Worm (Caenorhabditis elegans) whole organism, L1 larva: Measurements from ENCODE around the gene gop-2.

Experiments used
- C16A3.4 ChIP-seq: fragments of 150-350 bp; optimal IDR thresholded peaks from 2 replicates; lab custom pipeline; 2014; ENCODE audit warnings: missing biosample characterization, missing genetic modification characterization
- F16B12.6 ChIP-seq: fragments of 150-350 bp; optimal IDR thresholded peaks from 2 replicates; lab custom pipeline; 2014; ENCODE audit warnings: missing biosample characterization, missing genetic modification characterization
- blmp-1 ChIP-seq: fragments of 150-350 bp; optimal IDR thresholded peaks from 2 replicates; lab custom pipeline; 2014; ENCODE audit warnings: missing biosample characterization, missing genetic modification characterization
- ceh-63 ChIP-seq: fragments of 200-800 bp; sonication (Bioruptor generic); optimal IDR thresholded peaks from 2 replicates; lab custom pipeline; 2018; ENCODE audit warnings: mild to moderate bottlenecking, missing genetic modification characterization, missing compliant biosample characterization
- dpl-1 ChIP-seq, 3 experiments: fragments of 150-350 bp in 2 of 3; sonication (generic microtip) in 1 of 3; optimal IDR thresholded peaks; 2 replicates each; lab custom pipeline; 2014 to 2017; ENCODE audit warnings: missing biosample characterization in 3 of 3, missing genetic modification characterization in 3 of 3, missing genetic modification reagents in 3 of 3
- dsc-1 ChIP-seq: sonication (generic microtip); optimal IDR thresholded peaks from 2 replicates; lab custom pipeline; 2016; ENCODE audit warnings: mild to moderate bottlenecking, missing genetic modification characterization, missing compliant biosample characterization
- efl-1 ChIP-seq, 4 experiments: fragments of 150-350 bp; optimal IDR thresholded peaks in 3 of 4; peaks in 1 of 4; 1 replicate in 1 of 4; 2 replicates in 3 of 4; lab custom pipeline; 2014; ENCODE audit warnings: missing biosample characterization in 2 of 4, missing genetic modification characterization in 2 of 4, missing genetic modification reagents in 2 of 4
- elt-2 ChIP-seq: sonication (generic microtip); optimal IDR thresholded peaks from 2 replicates; lab custom pipeline; 2016; ENCODE audit warnings: missing genetic modification characterization, mild to moderate bottlenecking, inconsistent platforms, missing compliant biosample characterization, missing genetic modification reagents
- fos-1 ChIP-seq: fragments of 150-350 bp; optimal IDR thresholded peaks from 2 replicates; lab custom pipeline; 2014; ENCODE audit warnings: missing biosample characterization, missing genetic modification characterization
- grh-1 ChIP-seq: fragments of 200-800 bp; sonication (Bioruptor generic); IDR thresholded peaks from 2 replicates; pipeline ENCODE4 v1.3.6; 2022; ENCODE audit warnings: missing genetic modification reagents, missing genetic modification characterization, missing compliant biosample characterization
- hlh-17 ChIP-seq: fragments of 200-800 bp; sonication (Bioruptor generic); optimal IDR thresholded peaks from 2 replicates; lab custom pipeline; 2018; ENCODE audit warnings: missing genetic modification characterization, mild to moderate bottlenecking, missing compliant biosample characterization, moderate library complexity, borderline replicate concordance
- hpl-2 ChIP-seq: fragments of 150-350 bp; optimal IDR thresholded peaks from 2 replicates; lab custom pipeline; 2014; ENCODE audit warnings: missing biosample characterization, missing genetic modification reagents, missing genetic modification characterization
- isw-1 ChIP-seq: fragments of 200-800 bp; sonication (Bioruptor generic); IDR thresholded peaks from 2 replicates; pipeline ENCODE4 v1.3.6; 2022; ENCODE audit warnings: missing genetic modification characterization, missing compliant biosample characterization
- jun-1 ChIP-seq: fragments of 150-350 bp; optimal IDR thresholded peaks from 2 replicates; lab custom pipeline; 2014; ENCODE audit warnings: missing biosample characterization, missing genetic modification reagents, missing genetic modification characterization
- lin-14 ChIP-seq: fragments of 200-800 bp; sonication (Bioruptor generic); optimal IDR thresholded peaks from 2 replicates; lab custom pipeline; 2018; ENCODE audit warnings: mild to moderate bottlenecking, missing genetic modification characterization, moderate library complexity, missing compliant biosample characterization
- lin-15B ChIP-seq: fragments of 150-350 bp; sonication (generic microtip); optimal IDR thresholded peaks from 3 replicates; lab custom pipeline; 2014; ENCODE audit warnings: missing biosample characterization, missing genetic modification characterization
- lin-35 ChIP-seq, 2 experiments: fragments of 150-350 bp; optimal IDR thresholded peaks; 2 replicates each; lab custom pipeline; 2014; ENCODE audit warnings: missing biosample characterization in 2 of 2, missing genetic modification characterization in 2 of 2, missing genetic modification reagents in 2 of 2
- mef-2 ChIP-seq: fragments of 150-350 bp; optimal IDR thresholded peaks from 2 replicates; lab custom pipeline; 2014; ENCODE audit warnings: missing biosample characterization, missing genetic modification characterization
- mep-1 ChIP-seq: fragments of 150-350 bp; optimal IDR thresholded peaks from 2 replicates; lab custom pipeline; 2014; ENCODE audit warnings: missing biosample characterization, missing genetic modification characterization
- nhr-11 ChIP-seq: fragments of 150-350 bp; optimal IDR thresholded peaks from 2 replicates; lab custom pipeline; 2014; ENCODE audit warnings: missing biosample characterization, missing genetic modification characterization
- nhr-47 ChIP-seq: sonication (generic microtip); optimal IDR thresholded peaks from 2 replicates; lab custom pipeline; 2016; ENCODE audit warnings: mild to moderate bottlenecking, missing genetic modification characterization, moderate library complexity, missing compliant biosample characterization
- nhr-71 ChIP-seq: sonication (generic microtip); optimal IDR thresholded peaks from 2 replicates; lab custom pipeline; 2016; ENCODE audit warnings: mild to moderate bottlenecking, missing genetic modification characterization, moderate library complexity, missing compliant biosample characterization
- pag-3 ChIP-seq: sonication (generic microtip); optimal IDR thresholded peaks from 2 replicates; lab custom pipeline; 2017; ENCODE audit warnings: missing genetic modification characterization, mild to moderate bottlenecking, missing compliant biosample characterization, antibody characterized with exemption, borderline replicate concordance; ENCODE audit not compliant: insufficient read depth
- snu-23 ChIP-seq: sonication (generic microtip); optimal IDR thresholded peaks from 2 replicates; lab custom pipeline; 2016; ENCODE audit warnings: missing genetic modification characterization, missing compliant biosample characterization
- swsn-7 ChIP-seq: sonication (generic microtip); optimal IDR thresholded peaks from 2 replicates; lab custom pipeline; 2016; ENCODE audit warnings: missing genetic modification characterization, missing compliant biosample characterization
- unc-130 ChIP-seq: fragments of 150-350 bp; optimal IDR thresholded peaks from 2 replicates; lab custom pipeline; 2017; ENCODE audit warnings: missing biosample characterization, missing genetic modification characterization, inconsistent platforms
- unc-30 ChIP-seq: sonication (generic microtip); optimal IDR thresholded peaks from 2 replicates; lab custom pipeline; 2017; ENCODE audit warnings: missing biosample characterization, missing genetic modification characterization
- zag-1 ChIP-seq: fragments of 150-350 bp; optimal IDR thresholded peaks from 2 replicates; lab custom pipeline; 2014; ENCODE audit warnings: missing biosample characterization, missing genetic modification characterization
- ztf-4 ChIP-seq: fragments of 150-350 bp; optimal IDR thresholded peaks from 2 replicates; lab custom pipeline; 2014; ENCODE audit warnings: missing biosample characterization, missing genetic modification characterization

The gop-2 gene

DNA sequence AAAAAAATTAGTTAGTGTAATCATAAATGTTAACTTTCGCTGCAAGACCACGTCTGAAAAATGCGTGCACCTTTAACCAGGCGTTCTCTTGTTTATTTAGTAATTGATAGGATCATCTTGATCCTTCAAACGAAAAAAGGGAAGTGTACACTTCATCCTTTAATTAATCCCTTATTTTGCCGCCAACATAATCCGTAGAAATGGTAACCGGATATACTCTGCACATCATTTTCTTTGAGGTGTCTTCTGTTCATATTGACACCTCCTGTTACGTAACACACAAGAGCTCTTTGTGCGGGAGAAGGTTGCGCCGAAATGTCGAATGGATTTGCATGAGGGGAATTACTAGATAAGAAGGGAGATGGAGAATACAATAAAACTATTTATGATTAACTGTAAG, 10.1 kb upstream of the gop-2 start:
- TF ChIP-seq nhr-71 (tag; lab: Kevin White, UChicago) (no peak), elt-2 (tag; lab: Kevin White, UChicago) (no peak), efl-1 (optimal IDR thresholded peaks at IDR 0.05; lab: Kevin White, UChicago) (no peak), efl-1 (GFP tag; optimal IDR thresholded peaks at IDR 0.05 in 1 of 2; lab: Kevin White, UChicago) (peak in 1 of 2 experiments; percentile 29), dsc-1 (peak; percentile 48)

DNA sequence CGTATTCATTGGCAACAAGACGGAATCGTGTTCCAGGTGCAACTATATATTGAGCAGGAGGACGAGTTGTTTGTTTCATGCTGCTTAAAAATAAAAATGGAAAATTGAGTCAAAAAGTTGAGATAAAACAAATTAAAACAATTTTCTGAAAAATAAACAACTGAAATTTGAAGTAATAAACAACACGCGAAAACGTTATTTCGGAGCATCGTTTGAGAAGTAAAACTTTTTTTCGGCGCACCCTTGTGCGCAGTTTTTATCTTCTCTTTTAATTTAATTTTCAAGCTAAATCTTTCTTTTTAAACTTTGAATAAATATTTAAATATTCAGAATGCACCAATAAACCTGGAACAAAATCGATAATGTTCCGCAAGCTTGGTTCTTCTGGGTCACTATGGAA, 4.7 kb upstream of the gop-2 start, which contains the start of the genes sumv-1 and gop-1:
Gene sumv-1, minus strand, starts transcription at position 80 of the 400 bp plus-strand sequence.
Gene gop-1, plus strand, starts transcription at position 331 of the 400 bp plus-strand sequence.
- no peak for TF ChIP-seq isw-1 (GFP tag; lab: Robert Waterston, UW)
- TF ChIP-seq unc-130 (tag; lab: Kevin White, UChicago): no peak
- TF ChIP-seq blmp-1 (tag; lab: Kevin White, UChicago): no peak
- TF ChIP-seq dpl-1 (GFP tag; optimal IDR thresholded peaks at IDR 0.05; lab: Kevin White, UChicago): peak in 1 of 3 experiments; percentile 14
- TF ChIP-seq efl-1 (optimal IDR thresholded peaks at IDR 0.05; lab: Kevin White, UChicago): no peak
- TF ChIP-seq efl-1 (GFP tag; optimal IDR thresholded peaks at IDR 0.05 in 1 of 2; lab: Kevin White, UChicago): peak; percentile 2 to 81
- no peak for TF ChIP-seq pag-3 (tag; lab: Kevin White, UChicago)
- no peak for TF ChIP-seq mep-1
- TF ChIP-seq C16A3.4 (tag; lab: Kevin White, UChicago): no peak
- peak; percentile 3 to 11 for TF ChIP-seq lin-35 (GFP tag; optimal IDR thresholded peaks at IDR 0.05; lab: Kevin White, UChicago)

DNA sequence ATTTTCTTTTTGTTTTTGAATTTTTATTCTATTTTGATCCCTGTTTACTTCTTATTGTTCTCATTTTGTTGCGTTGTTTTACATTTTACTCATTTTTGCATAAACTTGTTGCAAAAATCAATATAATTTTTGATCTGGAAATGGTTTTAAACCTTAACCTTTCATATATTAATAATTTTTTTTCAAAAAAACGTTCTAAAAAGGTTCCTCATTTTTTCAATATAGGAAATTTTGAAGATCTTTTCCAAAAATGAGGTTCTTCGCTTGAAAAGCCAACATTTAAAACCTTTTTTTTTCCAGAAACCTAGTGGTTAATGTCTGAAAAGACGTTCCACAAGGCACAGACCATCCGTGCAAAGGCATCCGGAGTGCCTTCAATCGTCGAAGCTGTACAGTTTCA, 1.6 kb downstream of the gop-2 start, which contains the start of gene gop-3:
Gene gop-3, plus strand, starts transcription at position 301 of the 400 bp plus-strand sequence.
- TF ChIP-seq efl-1 (optimal IDR thresholded peaks at IDR 0.05; lab: Kevin White, UChicago) (no peak), efl-1 (GFP tag; optimal IDR thresholded peaks at IDR 0.05 in 1 of 2; lab: Kevin White, UChicago) (no peak), jun-1 (tag; lab: Kevin White, UChicago) (no peak), mef-2 (tag; lab: Kevin White, UChicago) (no peak), ceh-63 (GFP tag; lab: Kevin White, UChicago) (no peak), mep-1 (no peak), fos-1 (tag; lab: Kevin White, UChicago) (no peak), F16B12.6 (tag; lab: Kevin White, UChicago) (no peak), lin-14 (GFP tag; lab: Kevin White, UChicago) (no peak), zag-1 (tag; lab: Kevin White, UChicago) (no peak), hpl-2 (GFP tag; lab: Kevin White, UChicago) (no peak), lin-15B (tag; lab: Kevin White, UChicago) (no peak), unc-130 (tag; lab: Kevin White, UChicago) (no peak), nhr-47 (tag; lab: Kevin White, UChicago) (no peak), grh-1 (GFP tag; lab: Robert Waterston, UW) (no peak), hlh-17 (GFP tag; lab: Kevin White, UChicago) (no peak), swsn-7 (tag; lab: Kevin White, UChicago) (no peak), snu-23 (GFP tag; lab: Kevin White, UChicago) (no peak), nhr-11 (tag; lab: Kevin White, UChicago) (no peak), unc-30 (tag; lab: Kevin White, UChicago) (no peak)

DNA sequence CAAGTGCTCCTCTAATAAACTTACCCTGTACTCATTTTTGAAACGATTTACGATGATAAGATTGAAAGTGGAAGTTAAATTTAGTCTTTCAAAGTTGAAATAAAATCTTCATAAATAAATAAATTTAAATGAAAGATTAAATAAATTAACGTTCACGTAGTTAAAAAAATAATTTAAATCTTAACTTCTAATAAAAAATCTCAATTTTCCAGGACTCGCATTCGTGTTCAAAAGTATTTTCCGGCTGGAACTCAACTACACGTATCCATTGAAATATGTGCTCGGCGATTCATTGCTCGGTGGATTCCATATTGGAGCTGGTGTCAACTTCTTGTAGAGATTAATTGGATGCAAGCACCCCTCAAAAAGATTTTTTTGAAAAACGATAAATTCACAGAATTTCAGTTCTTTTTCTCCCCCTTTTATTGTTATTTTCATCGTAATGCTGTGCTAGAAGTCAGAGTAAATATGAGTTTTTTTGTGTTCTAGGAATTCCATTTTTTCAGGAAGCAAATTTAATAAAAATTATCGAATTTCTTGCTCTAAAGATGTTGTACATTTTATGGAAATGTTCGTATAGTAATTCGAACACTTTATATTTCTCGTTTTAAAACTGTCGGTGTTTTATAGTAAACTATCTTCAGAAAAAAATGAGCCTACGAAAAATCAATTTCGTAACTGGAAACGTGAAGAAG, 4.6 kb downstream of the gop-2 start, which contains the start of the genes C34E10.9 and hap-1:
Gene C34E10.9, minus strand, starts transcription at position 101 of the 695 bp plus-strand sequence.
Gene hap-1, plus strand, starts transcription at position 645 of the 695 bp plus-strand sequence.
- TF ChIP-seq unc-130 (tag; lab: Kevin White, UChicago) (no peak), ztf-4 (tag; lab: Kevin White, UChicago) (no peak), efl-1 (optimal IDR thresholded peaks at IDR 0.05; lab: Kevin White, UChicago) (no peak), efl-1 (GFP tag; optimal IDR thresholded peaks at IDR 0.05 in 1 of 2; lab: Kevin White, UChicago) (peak in 1 of 2 experiments; percentile 18)

DNA sequence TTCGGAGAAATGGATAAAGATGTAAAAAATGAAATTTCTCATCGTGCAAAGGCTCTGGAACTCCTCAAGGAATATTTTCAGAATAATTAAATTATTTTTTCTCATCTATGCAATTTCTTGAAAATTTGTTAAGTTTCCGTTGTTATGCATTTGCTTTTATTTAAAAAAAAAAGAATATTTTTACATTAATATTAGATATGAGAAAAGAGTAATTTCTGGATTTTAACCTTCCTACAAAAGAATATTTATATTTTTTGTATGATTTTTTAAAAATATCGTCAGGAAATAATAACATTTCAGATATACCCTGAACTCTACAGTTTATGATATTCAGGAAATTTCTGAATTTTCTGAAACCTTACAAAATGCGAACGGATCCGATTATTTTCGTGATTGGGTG, 6.0 kb downstream of the gop-2 start, which contains the start of gene gro-1:
Gene gro-1, plus strand, starts transcription at position 301 of the 400 bp plus-strand sequence.
- no peak for TF ChIP-seq mef-2 (tag; lab: Kevin White, UChicago)
- no peak for TF ChIP-seq lin-35 (GFP tag; optimal IDR thresholded peaks at IDR 0.05; lab: Kevin White, UChicago)
- TF ChIP-seq snu-23 (GFP tag; lab: Kevin White, UChicago): no peak
- TF ChIP-seq, all 84 proteins: peak for 0
